Worm (Caenorhabditis elegans) whole organism, late embryonic: Measurements from ENCODE around the gene gex-3.

Experiments
- ceh-14 ChIP-seq: sonication (generic microtip); optimal IDR thresholded peaks from 2 replicates; lab custom pipeline; 2016; ENCODE audit warnings: missing genotype, missing genetic modification characterization, missing compliant biosample characterization
- elt-2 ChIP-seq: sonication (generic microtip); optimal IDR thresholded peaks from 2 replicates; lab custom pipeline; 2016; ENCODE audit warnings: missing genetic modification reagents, missing genetic modification characterization, missing compliant biosample characterization
- ets-4 ChIP-seq: sonication (generic microtip); optimal IDR thresholded peaks from 2 replicates; lab custom pipeline; 2016; ENCODE audit warnings: missing genetic modification characterization, missing compliant biosample characterization
- fkh-10 ChIP-seq: fragments of 150-350 bp; optimal IDR thresholded peaks from 2 replicates; lab custom pipeline; 2014; ENCODE audit warnings: missing biosample characterization, missing genetic modification reagents, missing genetic modification characterization
- lin-11 ChIP-seq: fragments of 200-800 bp; sonication (Bioruptor generic); optimal IDR thresholded peaks from 2 replicates; lab custom pipeline; 2018; ENCODE audit warnings: mild to moderate bottlenecking, missing genetic modification characterization, missing compliant biosample characterization
- odd-2 ChIP-seq: sonication (generic microtip); optimal IDR thresholded peaks from 2 replicates; lab custom pipeline; 2017; ENCODE audit warnings: antibody characterized with exemption, mild to moderate bottlenecking, missing genetic modification characterization, missing compliant biosample characterization
- pha-2 ChIP-seq: sonication (generic microtip); optimal IDR thresholded peaks from 2 replicates; lab custom pipeline; 2017; ENCODE audit warnings: mild to moderate bottlenecking, missing genetic modification characterization, missing compliant biosample characterization
- sox-4 ChIP-seq: sonication (generic microtip); optimal IDR thresholded peaks from 2 replicates; lab custom pipeline; 2017; ENCODE audit warnings: mild to moderate bottlenecking, missing genetic modification characterization, inconsistent platforms, missing compliant biosample characterization
- unc-55 ChIP-seq: sonication (generic microtip); optimal IDR thresholded peaks from 2 replicates; lab custom pipeline; 2017; ENCODE audit warnings: missing biosample characterization, missing genetic modification reagents, missing genetic modification characterization

DNA sequence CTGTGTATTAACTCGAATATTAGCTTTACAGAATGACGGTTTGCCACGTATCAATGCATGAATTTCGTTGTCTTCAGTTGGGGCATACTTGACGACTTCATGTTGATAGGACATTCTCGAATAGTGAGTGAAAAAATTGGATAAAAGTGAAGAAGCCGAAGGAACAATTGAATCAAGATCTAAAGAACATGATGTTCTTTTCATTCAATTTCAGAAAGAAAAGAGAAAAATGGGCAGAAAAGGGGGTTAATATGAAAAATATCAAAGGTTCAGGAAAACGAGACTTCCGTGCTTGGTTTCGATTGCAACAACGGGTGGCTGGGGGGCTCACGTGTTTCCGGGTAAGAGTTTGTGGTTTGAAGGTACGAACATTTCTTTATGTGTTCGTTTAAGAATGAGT lies 10.4 kb downstream of the gex-3 start:
- no peak for TF ChIP-seq elt-2 (tag; lab: Kevin White, UChicago)
- no peak for TF ChIP-seq odd-2
- no peak for TF ChIP-seq lin-11 (tag; lab: Kevin White, UChicago)
- no peak for TF ChIP-seq fkh-10 (GFP tag; lab: Kevin White, UChicago)
- no peak for TF ChIP-seq unc-55 (GFP tag; lab: Kevin White, UChicago)
- TF ChIP-seq sox-4 = no peak
- no peak for TF ChIP-seq ets-4 (tag; lab: Kevin White, UChicago)
- no peak for TF ChIP-seq ceh-14 (tag; lab: Kevin White, UChicago)
- no peak for TF ChIP-seq pha-2 (tag; lab: Kevin White, UChicago)
